Fruit fly (Drosophila melanogaster) whole organism, pupa: ENCODE results near the gene Six4.

Experiments
- CG34367 ChIP-seq: fragments of 200-800 bp; sonication (Bioruptor generic); optimal IDR thresholded peaks from 2 replicates; lab custom pipeline; 2018; ENCODE audit warnings: missing biosample characterization, mild to moderate bottlenecking, missing genetic modification characterization
- CG4496 ChIP-seq: fragments of 200-800 bp; sonication (Bioruptor generic); IDR thresholded peaks from 3 replicates; pipeline ENCODE4 v1.3.6; 2022; ENCODE audit warnings: missing biosample characterization, missing genetic modification characterization
- Ets98B ChIP-seq: fragments of 200-800 bp; sonication (Bioruptor generic); IDR thresholded peaks from 2 replicates; pipeline ENCODE4 v1.3.6; 2022; ENCODE audit warnings: missing biosample characterization, missing genetic modification characterization
- Pif1B ChIP-seq: fragments of 200-800 bp; sonication (Bioruptor generic); optimal IDR thresholded peaks from 3 replicates; lab custom pipeline; 2016; ENCODE audit warnings: missing biosample characterization, missing genetic modification characterization

DNA sequence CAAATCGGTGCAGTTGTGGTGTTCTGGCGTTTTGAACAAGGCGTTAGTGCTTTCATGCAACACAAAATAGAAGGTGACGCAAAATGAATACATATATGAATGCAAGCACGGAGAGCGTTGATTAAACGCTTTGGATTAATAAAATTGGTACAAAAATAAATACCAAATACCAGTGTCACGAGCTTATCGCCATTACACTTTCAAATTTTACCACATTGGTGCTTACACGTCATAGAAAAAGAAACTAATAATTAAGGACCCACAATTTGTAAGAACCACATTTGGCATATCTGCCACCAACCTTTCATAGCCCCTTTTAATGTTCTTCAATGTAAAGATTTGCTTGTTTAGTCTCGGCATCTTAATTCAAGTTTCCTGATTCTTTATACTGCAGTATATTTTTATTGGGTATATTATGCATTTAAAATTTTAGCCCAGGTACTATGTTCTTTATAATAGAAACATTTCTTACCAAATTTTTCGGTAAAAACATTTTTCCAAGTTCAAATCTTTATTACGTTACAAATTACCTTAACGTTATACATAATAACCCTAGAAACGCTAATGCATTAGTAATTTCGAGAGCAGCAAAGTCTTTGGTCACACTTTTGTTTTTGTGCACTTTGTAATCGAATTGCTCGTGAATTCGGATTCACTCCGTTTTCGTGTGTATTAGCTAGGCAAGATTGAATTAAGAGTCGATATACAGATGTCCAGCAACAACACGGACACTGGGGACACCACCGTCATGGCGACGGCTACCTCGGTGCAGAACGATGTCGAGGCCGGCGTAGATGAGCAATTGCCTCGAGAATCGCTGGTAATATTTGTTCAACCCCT is 14.1 kb downstream of the Six4 start, which contains the start of the genes Pex16 and Pex14:
- TF ChIP-seq CG34367 (peak; percentile 38), Pif1B (GFP tag; lab: Kevin White, UChicago) (no peak), Ets98B (GFP tag; lab: Robert Waterston, UW) (no peak), CG4496 (peak; percentile 81)
